Fruit fly (Drosophila melanogaster): ENCODE data around the gene gzl.

Gene gzl

DNA sequence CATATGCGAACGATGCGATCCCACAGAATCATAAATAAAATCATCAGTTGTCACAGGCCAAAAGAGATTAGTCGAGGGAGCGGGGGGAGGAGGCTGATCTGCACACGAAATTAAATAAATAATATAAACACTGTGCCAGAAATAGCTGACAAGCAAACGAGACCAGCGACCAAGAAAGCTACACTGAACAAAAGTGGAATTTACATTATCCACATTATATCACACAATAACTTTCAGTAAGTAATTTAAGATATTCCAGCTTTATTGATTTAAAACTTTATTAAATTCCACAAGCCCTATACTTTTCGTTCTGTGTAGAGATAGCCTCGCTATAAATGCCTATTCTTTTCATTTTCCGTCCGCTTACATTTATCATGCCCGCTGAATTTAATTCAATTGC, 21.5 kb downstream of the gzl start (continued):
- TF ChIP-seq Vsx1 (GFP tag; optimal IDR thresholded peaks at IDR 0.05) = peak; percentile 71
- peak; percentile 87 for TF ChIP-seq esg (GFP tag; conservative IDR thresholded peaks at IDR 0.05)
- TF ChIP-seq sna (GFP tag; IDR thresholded peaks at IDR 0.05; ENCODE audit: partially characterized antibody) = no peak
- TF ChIP-seq yki (optimal IDR thresholded peaks at IDR 0.05) = no peak
- peak; percentile 61; the same call in 1 of the 3 replicates for TF ChIP-seq CG11560 (tag; IDR thresholded peaks at IDR 0.05)
- peak; percentile 88 for TF ChIP-seq lab (GFP tag; optimal IDR thresholded peaks at IDR 0.05)
- TF ChIP-seq Hr39 (optimal IDR thresholded peaks at IDR 0.05) = no peak
- TF ChIP-seq pzg (GFP tag; optimal IDR thresholded peaks at IDR 0.05) = no peak
- TF ChIP-seq CG12942 (GFP tag; optimal IDR thresholded peaks at IDR 0.05) = peak; percentile 65
- TF ChIP-seq CG17612 (GFP tag; IDR thresholded peaks at IDR 0.05) = peak; percentile 79
- peak; percentile 51 for TF ChIP-seq CG12104 (GFP tag; optimal IDR thresholded peaks at IDR 0.05)
- TF ChIP-seq B-H1 (GFP tag; IDR thresholded peaks at IDR 0.05) = peak; percentile 87; the same call in 2 of the 3 replicates
- peak; percentile 66 for TF ChIP-seq Nf-YA (GFP tag; IDR thresholded peaks at IDR 0.05)
- no peak for TF ChIP-seq CG34224 (GFP tag; IDR thresholded peaks at IDR 0.05; ENCODE audit: partially characterized antibody)
- TF ChIP-seq CG1832 (GFP tag; optimal IDR thresholded peaks at IDR 0.05) = no peak
- peak; percentile 71 for TF ChIP-seq D19A (tag; optimal IDR thresholded peaks at IDR 0.05)
- TF ChIP-seq dimm (GFP tag; IDR thresholded peaks at IDR 0.05) = no peak
- peak; percentile 86 for TF ChIP-seq unpg (GFP tag; optimal IDR thresholded peaks at IDR 0.05)
- TF ChIP-seq Stat92E (GFP tag; optimal IDR thresholded peaks at IDR 0.05) = no peak
- TF ChIP-seq Dref (GFP tag; IDR thresholded peaks at IDR 0.05) = no peak
- no peak for TF ChIP-seq exex (tag; optimal IDR thresholded peaks at IDR 0.05)
- no peak for TF ChIP-seq sc (optimal IDR thresholded peaks at IDR 0.05)
- TF ChIP-seq sc (GFP tag; optimal IDR thresholded peaks at IDR 0.05) = peak; percentile 52
- peak; percentile 73 for TF ChIP-seq CG18619 (GFP tag; optimal IDR thresholded peaks at IDR 0.05)
- TF ChIP-seq Opbp (GFP tag; IDR thresholded peaks at IDR 0.05; ENCODE audit: partially characterized antibody) = no peak
- TF ChIP-seq Sox102F (GFP tag; optimal IDR thresholded peaks at IDR 0.05) = peak; percentile 89
- TF ChIP-seq CG13624 (GFP tag; optimal IDR thresholded peaks at IDR 0.05) = peak; percentile 66
- TF ChIP-seq CG32772 (GFP tag; IDR thresholded peaks at IDR 0.05) = peak; percentile 82
- peak; percentile 9 for TF ChIP-seq stwl (tag; optimal IDR thresholded peaks at IDR 0.05)
- TF ChIP-seq Dip3 (GFP tag; optimal IDR thresholded peaks at IDR 0.05) = peak; percentile 63
- TF ChIP-seq zfh2 (GFP tag; optimal IDR thresholded peaks at IDR 0.05) = peak; percentile 70
- TF ChIP-seq CG11696 (GFP tag; IDR thresholded peaks at IDR 0.05) = peak; percentile 78
- TF ChIP-seq Jarid2 (GFP tag; optimal IDR thresholded peaks at IDR 0.05) = peak; percentile 57
- TF ChIP-seq grau (tag; optimal IDR thresholded peaks at IDR 0.05) = peak; percentile 80
- peak; percentile 62 for TF ChIP-seq CG10267 (tag; optimal IDR thresholded peaks at IDR 0.05)
- TF ChIP-seq CG3065 (GFP tag; optimal IDR thresholded peaks at IDR 0.05) = peak; percentile 33
- peak; percentile 88 for TF ChIP-seq CG15269 (tag; optimal IDR thresholded peaks at IDR 0.05)
- no peak for TF ChIP-seq Hand (GFP tag; optimal IDR thresholded peaks at IDR 0.05)
- TF ChIP-seq ftz-f1 (GFP tag; optimal IDR thresholded peaks at IDR 0.05) = no peak
- TF ChIP-seq CG32532 (GFP tag; IDR thresholded peaks at IDR 0.05) = peak; percentile 91
- TF ChIP-seq D19B (GFP tag; optimal IDR thresholded peaks at IDR 0.05) = peak; percentile 60
- peak; percentile 67 for TF ChIP-seq ewg (GFP tag; optimal IDR thresholded peaks at IDR 0.05)
- peak; percentile 86 for TF ChIP-seq CG12391 (tag; optimal IDR thresholded peaks at IDR 0.05)
- peak; percentile 81 for TF ChIP-seq CG8388 (GFP tag; optimal IDR thresholded peaks at IDR 0.05)
- TF ChIP-seq phol (tag; optimal IDR thresholded peaks at IDR 0.05) = peak; percentile 82
- TF ChIP-seq CG4820 (GFP tag; optimal IDR thresholded peaks at IDR 0.05) = peak; percentile 73
- peak; percentile 23 for TF ChIP-seq CG7928 (GFP tag; optimal IDR thresholded peaks at IDR 0.05)
- TF ChIP-seq Oaz (GFP tag; IDR thresholded peaks at IDR 0.05) = peak; percentile 82
- TF ChIP-seq CG11398 (GFP tag; optimal IDR thresholded peaks at IDR 0.05) = peak; percentile 23
- peak; percentile 48 for TF ChIP-seq CG8089 (GFP tag; optimal IDR thresholded peaks at IDR 0.05)
- TF ChIP-seq her (GFP tag; optimal IDR thresholded peaks at IDR 0.05) = peak; percentile 56
